Fruit fly (Drosophila melanogaster) whole organism, adult: ENCODE data around the gene CG8492.
A peak's percentile ranks its signal among the peaks of the same experiment; 100 is the strongest.

Experiments
- CG11617 ChIP-seq: fragments of 200-800 bp; sonication (Bioruptor generic); optimal IDR thresholded peaks from 2 replicates; lab custom pipeline; 2017; ENCODE audit warnings: mild to moderate bottlenecking, missing biosample characterization, missing genetic modification reagents, missing genetic modification characterization
- CG12768 ChIP-seq: fragments of 200-800 bp; sonication (Bioruptor generic); optimal IDR thresholded peaks from 2 replicates; lab custom pipeline; 2017; ENCODE audit warnings: missing biosample characterization, missing genetic modification characterization, mild to moderate bottlenecking, moderate library complexity, missing genetic modification reagents
- CG14711 ChIP-seq: fragments of 200-800 bp; sonication (Bioruptor generic); optimal IDR thresholded peaks from 2 replicates; lab custom pipeline; 2018; ENCODE audit warnings: missing biosample characterization, mild to moderate bottlenecking, missing genetic modification characterization, moderate library complexity
- CG1620 ChIP-seq: fragments of 200-800 bp; sonication (Bioruptor generic); optimal IDR thresholded peaks from 2 replicates; lab custom pipeline; 2016; ENCODE audit warnings: missing biosample characterization, missing genetic modification characterization
- CG33017 ChIP-seq: fragments of 200-800 bp; sonication (Bioruptor generic); optimal IDR thresholded peaks from 2 replicates; lab custom pipeline; 2018; ENCODE audit warnings: missing biosample characterization, mild to moderate bottlenecking, missing genetic modification characterization, moderate library complexity
- CG5204 ChIP-seq: fragments of 200-800 bp; sonication (Bioruptor generic); optimal IDR thresholded peaks from 2 replicates; lab custom pipeline; 2016; ENCODE audit warnings: missing biosample characterization, missing genetic modification characterization
- CG7045 ChIP-seq: fragments of 200-800 bp; sonication (Bioruptor generic); optimal IDR thresholded peaks from 2 replicates; lab custom pipeline; 2017; ENCODE audit warnings: missing biosample characterization, mild to moderate bottlenecking, missing genetic modification characterization
- CG7101 ChIP-seq: fragments of 200-800 bp; sonication (Bioruptor generic); optimal IDR thresholded peaks from 2 replicates; lab custom pipeline; 2018; ENCODE audit warnings: missing biosample characterization, mild to moderate bottlenecking, missing genetic modification characterization, moderate library complexity
- Clk ChIP-seq: fragments of 200-800 bp; sonication (Bioruptor generic); optimal IDR thresholded peaks from 2 replicates; lab custom pipeline; 2017; ENCODE audit warnings: missing biosample characterization, missing genetic modification characterization
- Crg-1 ChIP-seq: fragments of 200-800 bp; sonication (Bioruptor generic); optimal IDR thresholded peaks from 2 replicates; lab custom pipeline; 2016; ENCODE audit warnings: missing biosample characterization, missing genetic modification characterization
- Hr96 ChIP-seq: fragments of 200-800 bp; sonication (Bioruptor generic); optimal IDR thresholded peaks from 2 replicates; lab custom pipeline; 2016; ENCODE audit warnings: missing biosample characterization, missing genetic modification characterization
- Mnt ChIP-seq: fragments of 200-800 bp; sonication (Bioruptor generic); optimal IDR thresholded peaks from 2 replicates; lab custom pipeline; 2016; ENCODE audit warnings: missing biosample characterization, mild to moderate bottlenecking, missing genetic modification characterization
- bab1 ChIP-seq: fragments of 200-800 bp; sonication (Bioruptor generic); optimal IDR thresholded peaks from 3 replicates; lab custom pipeline; 2019; ENCODE audit warnings: missing biosample characterization, mild to moderate bottlenecking, missing genetic modification characterization, moderate library complexity
- cic ChIP-seq: fragments of 200-800 bp; sonication (Bioruptor generic); optimal IDR thresholded peaks from 2 replicates; lab custom pipeline; 2017; ENCODE audit warnings: missing biosample characterization, mild to moderate bottlenecking, missing genetic modification characterization, moderate library complexity
- cnc ChIP-seq, 2 experiments: fragments of >200 bp; optimal IDR thresholded peaks; 2 replicates each; lab custom pipeline; 2017
- kay ChIP-seq: fragments of 200-800 bp; sonication (Bioruptor generic); peaks from one replicate; lab custom pipeline; 2016; ENCODE audit warnings: missing biosample characterization, missing genetic modification characterization, borderline replicate concordance
- ovo ChIP-seq: fragments of 200-800 bp; sonication (Bioruptor generic); optimal IDR thresholded peaks from 2 replicates; lab custom pipeline; 2016; ENCODE audit warnings: missing biosample characterization, missing genetic modification characterization
- pad ChIP-seq: fragments of 200-800 bp; sonication (Bioruptor generic); optimal IDR thresholded peaks from 3 replicates; lab custom pipeline; 2017; ENCODE audit warnings: missing biosample characterization, missing genetic modification characterization, mild to moderate bottlenecking, moderate library complexity, missing genetic modification reagents
- tj ChIP-seq: fragments of 200-800 bp; sonication (Bioruptor generic); optimal IDR thresholded peaks from 3 replicates; lab custom pipeline; 2017; ENCODE audit warnings: missing biosample characterization, mild to moderate bottlenecking, missing genetic modification characterization, moderate library complexity
- toe ChIP-seq: fragments of 200-800 bp; sonication (Bioruptor generic); optimal IDR thresholded peaks from 2 replicates; lab custom pipeline; 2016; ENCODE audit warnings: missing biosample characterization, missing genetic modification characterization

CG8492 gene

DNA sequence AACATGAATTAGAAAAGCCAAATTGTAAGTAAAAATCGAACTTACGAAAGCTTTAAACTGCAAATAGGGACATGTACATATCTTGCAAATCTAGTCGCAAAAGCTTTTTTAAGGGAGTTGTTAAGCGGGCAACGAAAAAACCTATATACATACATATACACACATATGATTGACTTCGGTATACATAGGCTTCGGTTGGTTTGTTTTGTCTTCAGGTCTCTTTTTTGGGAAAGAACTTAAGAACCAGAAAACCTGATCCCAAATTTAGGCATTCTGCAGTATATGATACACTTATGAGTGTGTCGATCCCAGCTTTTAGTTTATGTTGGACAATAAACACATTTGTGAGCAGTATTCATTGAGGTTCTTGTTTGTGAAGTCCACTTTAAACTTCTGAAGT is 5.3 kb downstream of the CG8492 start:
- TF ChIP-seq CG11617 (GFP tag; lab: Kevin White, UChicago) (no peak), pad (GFP tag; lab: Kevin White, UChicago) (no peak)

DNA sequence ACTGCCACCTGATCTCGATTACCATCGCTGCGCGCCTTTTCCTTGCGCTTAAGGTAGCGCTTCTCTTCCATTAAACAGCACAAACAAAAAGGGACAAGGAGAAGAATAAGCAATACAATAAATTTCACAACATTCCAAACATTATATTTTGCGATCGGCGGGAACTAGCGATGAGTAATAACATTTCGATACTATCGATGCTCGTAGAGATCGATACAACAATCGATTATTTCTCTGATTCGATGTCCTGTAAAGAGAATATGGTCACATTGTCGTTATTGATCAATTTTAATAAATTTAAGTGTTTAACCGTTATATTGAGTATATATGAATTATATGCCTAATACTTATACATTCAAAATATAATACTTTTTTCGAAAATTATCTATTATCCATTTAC is 5.7 kb downstream of the CG8492 start, which contains the start of gene CG7457:
CG7457 (minus strand) TSS at position 189 of the 400 bp plus-strand sequence.
- TF ChIP-seq bab1 (GFP tag; lab: Kevin White, UChicago) (peak; percentile 25), tj (GFP tag; lab: Kevin White, UChicago) (no peak)

DNA sequence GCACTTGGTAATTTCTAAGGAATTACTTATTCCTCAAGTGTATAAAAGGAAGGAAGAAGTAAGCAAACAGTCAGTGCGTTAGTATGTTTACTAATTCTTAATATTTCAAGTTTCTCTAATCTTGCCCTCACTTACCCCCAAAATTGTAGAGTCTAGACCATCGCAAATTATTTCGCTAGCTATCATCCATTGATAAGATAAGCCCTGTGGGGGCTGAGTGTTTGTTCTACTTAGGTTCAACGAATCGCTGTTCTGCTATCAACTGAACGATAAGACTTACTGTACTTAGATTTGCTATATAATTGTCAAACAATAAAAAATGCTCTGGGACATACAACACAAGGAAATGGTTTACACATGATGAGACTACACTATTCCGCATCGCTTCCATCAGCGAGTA is 10.5 kb downstream of the CG8492 start:
- TF ChIP-seq CG7101, result peak; percentile 14
- no peak for TF ChIP-seq CG1620 (GFP tag; lab: Kevin White, UChicago)
- TF ChIP-seq kay, result peak; percentile 84
- TF ChIP-seq CG11617 (GFP tag; lab: Kevin White, UChicago), result no peak
- TF ChIP-seq ovo (GFP tag; lab: Kevin White, UChicago), result no peak
- peak; percentile 70 for TF ChIP-seq cic
- no peak for TF ChIP-seq tj (GFP tag; lab: Kevin White, UChicago)
- TF ChIP-seq bab1 (GFP tag; lab: Kevin White, UChicago), result no peak
- no peak for TF ChIP-seq Crg-1
- no peak for TF ChIP-seq toe
- no peak for TF ChIP-seq CG7045 (GFP tag; lab: Kevin White, UChicago)
- peak; percentile 8 for TF ChIP-seq Clk (GFP tag; lab: Kevin White, UChicago)
- TF ChIP-seq Mnt, result no peak
- TF ChIP-seq CG33017 (tag; lab: Kevin White, UChicago), result peak; percentile 38
- TF ChIP-seq CG5204, result peak; percentile 4
- TF ChIP-seq CG14711 (tag; lab: Kevin White, UChicago), result no peak
- peak; percentile 23 for TF ChIP-seq CG12768 (GFP tag; lab: Kevin White, UChicago)
- TF ChIP-seq Hr96 (GFP tag; lab: Kevin White, UChicago), result no peak
- no peak for TF ChIP-seq cnc (optimal IDR thresholded peaks at IDR 0.05; lab: Kevin White, UChicago)
- no peak for TF ChIP-seq pad (GFP tag; lab: Kevin White, UChicago)

DNA sequence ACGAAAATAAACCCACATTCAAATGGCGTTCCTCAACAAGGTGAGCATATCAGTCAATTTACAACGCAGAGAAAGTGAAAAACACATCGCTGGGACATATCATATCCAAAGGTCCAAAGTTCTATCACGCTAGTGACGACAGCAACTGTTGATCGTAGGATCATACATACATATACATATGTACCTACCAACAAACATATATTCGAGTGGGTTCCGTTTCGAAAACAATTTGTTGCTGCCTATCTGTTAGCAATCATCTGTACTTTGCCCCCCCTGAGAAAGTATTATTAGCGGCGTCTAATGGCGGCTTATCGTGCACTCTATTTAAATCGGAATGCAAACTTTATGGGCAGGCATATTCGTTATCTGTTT is 12.6 kb downstream of the CG8492 start:
- no peak for TF ChIP-seq cnc (optimal IDR thresholded peaks at IDR 0.05; lab: Kevin White, UChicago)
- TF ChIP-seq Clk (GFP tag; lab: Kevin White, UChicago), result no peak
- TF ChIP-seq kay, result peak; percentile 97
- TF ChIP-seq Mnt, result no peak
- peak; percentile 67 for TF ChIP-seq CG12768 (GFP tag; lab: Kevin White, UChicago)
- TF ChIP-seq pad (GFP tag; lab: Kevin White, UChicago), result no peak
- no peak for TF ChIP-seq CG11617 (GFP tag; lab: Kevin White, UChicago)
- TF ChIP-seq CG33017 (tag; lab: Kevin White, UChicago), result no peak
- TF ChIP-seq ovo (GFP tag; lab: Kevin White, UChicago), result no peak
- peak; percentile 31 for TF ChIP-seq tj (GFP tag; lab: Kevin White, UChicago)
- TF ChIP-seq bab1 (GFP tag; lab: Kevin White, UChicago), result no peak
- no peak for TF ChIP-seq Crg-1
- no peak for TF ChIP-seq CG14711 (tag; lab: Kevin White, UChicago)
- peak; percentile 1 for TF ChIP-seq cic
- no peak for TF ChIP-seq Hr96 (GFP tag; lab: Kevin White, UChicago)
- TF ChIP-seq CG5204, result peak; percentile 56

DNA sequence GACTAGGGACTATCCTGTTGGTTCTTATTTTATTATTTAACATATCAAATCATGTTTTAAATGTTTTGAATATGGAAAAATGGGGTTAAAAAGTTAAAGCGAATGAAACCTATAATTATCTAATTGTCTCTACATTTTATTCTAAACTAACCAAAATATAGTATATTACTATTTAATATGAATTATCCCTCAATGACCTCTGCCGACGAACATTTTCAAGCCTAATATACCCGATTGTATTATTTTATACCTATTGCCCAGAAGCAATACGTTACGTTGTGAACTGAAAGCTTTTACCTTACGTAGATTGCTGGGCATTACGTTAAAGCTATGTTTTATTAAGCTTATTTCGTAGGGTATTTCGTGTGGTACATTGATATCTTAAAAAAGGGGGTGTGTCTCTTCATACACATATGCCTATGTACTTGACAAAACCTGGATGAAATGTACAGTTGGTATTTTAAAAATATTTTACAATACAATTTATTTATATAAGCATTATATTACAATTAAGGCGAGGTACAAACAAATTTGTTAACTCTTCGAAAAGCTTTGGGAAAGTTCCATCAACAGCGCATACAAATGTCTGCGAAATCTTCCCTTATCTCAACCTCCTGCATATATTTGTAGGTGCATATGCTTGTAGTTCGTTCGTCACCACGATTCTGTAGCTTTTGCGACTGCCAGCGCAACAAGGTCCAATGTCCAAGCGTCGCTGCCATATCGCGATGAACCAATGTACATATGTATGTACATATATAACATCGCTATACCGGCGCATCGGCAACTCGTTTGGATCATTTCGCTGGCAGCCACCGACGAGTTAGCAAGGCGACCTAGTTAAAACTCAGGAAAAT is 13.2 kb downstream of the CG8492 start, which contains the start of gene Mcad:
Mcad (plus strand) TSS at position 790 of the 857 bp plus-strand sequence.
- TF ChIP-seq Mnt (peak; percentile 76), tj (GFP tag; lab: Kevin White, UChicago) (peak; percentile 79), CG14711 (tag; lab: Kevin White, UChicago) (peak; percentile 83), CG33017 (tag; lab: Kevin White, UChicago) (peak; percentile 94), CG12768 (GFP tag; lab: Kevin White, UChicago) (peak; percentile 96), CG7045 (GFP tag; lab: Kevin White, UChicago) (peak; percentile 88), pad (GFP tag; lab: Kevin White, UChicago) (peak; percentile 75), Clk (GFP tag; lab: Kevin White, UChicago) (peak; percentile 74), CG11617 (GFP tag; lab: Kevin White, UChicago) (peak; percentile 91), CG1620 (GFP tag; lab: Kevin White, UChicago) (peak; percentile 56), kay (peak; percentile 97), toe (peak; percentile 80), Crg-1 (peak; percentile 44), CG5204 (peak; percentile 65), cnc (optimal IDR thresholded peaks at IDR 0.05; lab: Kevin White, UChicago) (no peak), Hr96 (GFP tag; lab: Kevin White, UChicago) (peak; percentile 45), bab1 (GFP tag; lab: Kevin White, UChicago) (peak; percentile 95), CG7101 (peak; percentile 93), ovo (GFP tag; lab: Kevin White, UChicago) (peak; percentile 28), cic (peak; percentile 83)

DNA sequence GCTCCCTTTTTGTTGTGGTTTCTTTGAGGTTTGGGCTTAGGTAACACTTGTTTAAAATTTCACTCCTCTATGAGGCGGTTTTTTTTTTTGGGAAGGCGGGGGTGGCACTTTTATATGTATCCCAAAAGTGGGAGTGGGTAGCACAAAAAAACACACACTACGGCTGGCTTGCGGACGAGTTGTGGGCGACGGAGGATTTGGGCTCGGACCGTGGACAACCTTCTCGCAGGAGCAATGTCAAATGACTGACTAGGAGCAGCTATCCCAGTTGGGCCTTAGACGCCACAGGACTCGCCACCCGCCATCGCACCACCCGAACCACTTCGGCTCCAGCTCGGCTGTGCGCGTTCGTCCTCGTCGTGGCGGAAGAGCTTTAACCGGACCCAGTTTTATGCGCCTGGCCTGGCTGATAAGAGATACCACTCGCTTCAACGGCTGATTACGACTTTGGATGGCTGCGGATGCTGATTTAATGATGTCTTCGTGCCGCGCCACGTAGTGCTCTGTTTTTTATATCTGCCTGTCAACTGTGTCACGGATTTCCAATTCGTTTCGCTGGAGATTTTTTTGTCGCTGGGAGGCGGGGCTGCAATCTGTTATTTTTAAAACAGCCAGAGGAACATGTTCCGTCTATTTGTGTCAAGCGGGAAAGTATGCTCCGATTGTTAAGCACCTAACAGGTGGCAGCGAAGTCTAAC is 14.0 kb downstream of the CG8492 start, which contains the start of gene Ank2:
Ank2 (minus strand) TSS at position 533 of the 698 bp plus-strand sequence.
- TF ChIP-seq kay, result no peak
- TF ChIP-seq CG33017 (tag; lab: Kevin White, UChicago), result no peak
- TF ChIP-seq Hr96 (GFP tag; lab: Kevin White, UChicago), result no peak
- no peak for TF ChIP-seq CG7045 (GFP tag; lab: Kevin White, UChicago)
- TF ChIP-seq CG12768 (GFP tag; lab: Kevin White, UChicago), result no peak
- TF ChIP-seq pad (GFP tag; lab: Kevin White, UChicago), result no peak
- no peak for TF ChIP-seq cnc (optimal IDR thresholded peaks at IDR 0.05; lab: Kevin White, UChicago)
- no peak for TF ChIP-seq CG5204
- no peak for TF ChIP-seq Clk (GFP tag; lab: Kevin White, UChicago)
